Worm (Caenorhabditis elegans): ENCODE results near the gene srg-41.

srg-41 gene

ce11 chrV:11167745-11168144 lies 6.1 kb upstream of the srg-41 start:
- TF ChIP-seq sem-4 (tag; optimal IDR thresholded peaks at IDR 0.05) (peak; percentile 9), nhr-77 (tag; optimal IDR thresholded peaks at IDR 0.05) (no peak)

ce11 chrV:11164475-11164874 lies 2.8 kb upstream of the srg-41 start, which contains the start of gene srg-40:
TSS of gene srg-40 (minus strand) at chrV:11164575.
- TF ChIP-seq ceh-82 (tag; optimal IDR thresholded peaks at IDR 0.05) (no peak), unc-39 (tag; optimal IDR thresholded peaks at IDR 0.05) (no peak), elt-3 (tag; optimal IDR thresholded peaks at IDR 0.05) (no peak), ZK546.5 (tag; optimal IDR thresholded peaks at IDR 0.05) (no peak), nhr-11 (tag; optimal IDR thresholded peaks at IDR 0.05) (no peak)

ce11 chrV:11157947-11158346 lies 3.7 kb downstream of the srg-41 start, which contains the start of gene srg-42:
TSS of gene srg-42 (minus strand) at chrV:11158047.
- TF ChIP-seq unc-62 (GFP tag; optimal IDR thresholded peaks at IDR 0.05) (no peak), ztf-1 (GFP tag; conservative IDR thresholded peaks at IDR 0.05) (no peak), fos-1 (tag; optimal IDR thresholded peaks at IDR 0.05) (no peak), dmd-4 (tag; optimal IDR thresholded peaks at IDR 0.05) (no peak), nhr-23 (tag; optimal IDR thresholded peaks at IDR 0.05) (no peak), sma-3 (GFP tag; optimal IDR thresholded peaks at IDR 0.05) (no peak), ztf-11 (tag; optimal IDR thresholded peaks at IDR 0.05) (no peak), unc-55 (GFP tag; optimal IDR thresholded peaks at IDR 0.05) (no peak), ceh-82 (tag; optimal IDR thresholded peaks at IDR 0.05) (no peak), nhr-11 (tag; optimal IDR thresholded peaks at IDR 0.05) (no peak), mdl-1 (tag; optimal IDR thresholded peaks at IDR 0.05) (no peak), elt-3 (tag; optimal IDR thresholded peaks at IDR 0.05) (no peak)

ce11 chrV:11156589-11156988 lies 5.1 kb downstream of the srg-41 start:
- TF ChIP-seq unc-55 (GFP tag; optimal IDR thresholded peaks at IDR 0.05) (no peak), mdl-1 (tag; optimal IDR thresholded peaks at IDR 0.05) (no peak), mbf-1 (tag; optimal IDR thresholded peaks at IDR 0.05) (no peak), elt-1 (tag; optimal IDR thresholded peaks at IDR 0.05) (no peak), nhr-10 (tag; optimal IDR thresholded peaks at IDR 0.05) (no peak), nhr-11 (tag; optimal IDR thresholded peaks at IDR 0.05) (no peak), lsy-2 (tag; optimal IDR thresholded peaks at IDR 0.05) (no peak), ztf-1 (GFP tag; conservative IDR thresholded peaks at IDR 0.05) (no peak), nhr-12 (tag; optimal IDR thresholded peaks at IDR 0.05) (no peak), gmeb-1 (tag; optimal IDR thresholded peaks at IDR 0.05) (no peak), elt-3 (tag; optimal IDR thresholded peaks at IDR 0.05) (no peak), nhr-23 (tag; optimal IDR thresholded peaks at IDR 0.05) (no peak), unc-62 (GFP tag; optimal IDR thresholded peaks at IDR 0.05) (no peak), lin-13 (GFP tag; optimal IDR thresholded peaks at IDR 0.05) (no peak), alr-1 (tag; optimal IDR thresholded peaks at IDR 0.05) (no peak), fos-1 (tag; optimal IDR thresholded peaks at IDR 0.05) (no peak), ama-1 (optimal IDR thresholded peaks at IDR 0.05) (no peak), sma-9 (GFP tag; optimal IDR thresholded peaks at IDR 0.05) (no peak), sma-9 (tag; optimal IDR thresholded peaks at IDR 0.05) (no peak), nhr-237 (tag; optimal IDR thresholded peaks at IDR 0.05) (no peak), egl-27 (tag; optimal IDR thresholded peaks at IDR 0.05) (no peak)

ce11 chrV:11155553-11155952 lies 6.1 kb downstream of the srg-41 start, which contains the start of gene srg-38:
TSS of gene srg-38 (minus strand) at chrV:11155653.
- TF ChIP-seq ztf-4 (tag; optimal IDR thresholded peaks at IDR 0.05): no peak
- TF ChIP-seq unc-39 (tag; optimal IDR thresholded peaks at IDR 0.05): no peak
- TF ChIP-seq ceh-16 (tag; optimal IDR thresholded peaks at IDR 0.05): no peak
- no peak for TF ChIP-seq nhr-21 (tag; optimal IDR thresholded peaks at IDR 0.05)
- no peak for TF ChIP-seq blmp-1 (tag; optimal IDR thresholded peaks at IDR 0.05; ENCODE audit: insufficient read depth)
- TF ChIP-seq sma-9 (GFP tag; optimal IDR thresholded peaks at IDR 0.05): no peak
- TF ChIP-seq sma-9 (tag; optimal IDR thresholded peaks at IDR 0.05): no peak
- no peak for TF ChIP-seq R02D3.7 (tag; optimal IDR thresholded peaks at IDR 0.05)
- TF ChIP-seq ceh-82 (tag; optimal IDR thresholded peaks at IDR 0.05): no peak
- TF ChIP-seq nhr-25 (tag; optimal IDR thresholded peaks at IDR 0.05): no peak
- no peak for TF ChIP-seq nhr-10 (tag; optimal IDR thresholded peaks at IDR 0.05)
- no peak for TF ChIP-seq crh-2 (tag; optimal IDR thresholded peaks at IDR 0.05)
- TF ChIP-seq ama-1 (optimal IDR thresholded peaks at IDR 0.05): no peak
- no peak for TF ChIP-seq nhr-12 (tag; optimal IDR thresholded peaks at IDR 0.05)
- TF ChIP-seq nhr-237 (tag; optimal IDR thresholded peaks at IDR 0.05): no peak
- no peak for TF ChIP-seq alr-1 (tag; optimal IDR thresholded peaks at IDR 0.05)

Data from whole organism, L2 larva.